Worm (Caenorhabditis elegans): ENCODE data around the gene adr-2.
A peak's percentile ranks its signal among the peaks of the same experiment; 100 is the strongest.

adr-2 gene

ce11 chrIII:7207903-7208497, 24.7 kb downstream of the adr-2 start, which contains the start of gene rpl-6 (continued):
- TF ChIP-seq mep-1 (tag; optimal IDR thresholded peaks at IDR 0.05) (peak; percentile 91), irx-1 (tag; optimal IDR thresholded peaks at IDR 0.05) (peak; percentile 67), isw-1 (GFP tag; IDR thresholded peaks at IDR 0.05) (peak; percentile 90), lsy-2 (tag; optimal IDR thresholded peaks at IDR 0.05) (peak; percentile 99), lin-39 (tag; optimal IDR thresholded peaks at IDR 0.05) (peak; percentile 73), nhr-12 (tag; optimal IDR thresholded peaks at IDR 0.05) (no peak), egl-13 (tag; optimal IDR thresholded peaks at IDR 0.05) (peak; percentile 69), dsc-1 (tag; optimal IDR thresholded peaks at IDR 0.05) (peak; percentile 81), nhr-19 (GFP tag; conservative IDR thresholded peaks at IDR 0.05) (peak; percentile 91), grh-1 (GFP tag; IDR thresholded peaks at IDR 0.05) (peak; percentile 80), alr-1 (tag; optimal IDR thresholded peaks at IDR 0.05; ENCODE audit: borderline replicate concordance) (no peak), hpl-2 (GFP tag; optimal IDR thresholded peaks at IDR 0.05) (peak; percentile 70), elt-3 (tag; optimal IDR thresholded peaks at IDR 0.05) (peak in 5 of 6 experiments; percentile 14 to 98 (median 73)), ceh-63 (GFP tag; optimal IDR thresholded peaks at IDR 0.05) (no peak), vab-15 (tag; optimal IDR thresholded peaks at IDR 0.05) (no peak), egl-27 (tag; optimal IDR thresholded peaks at IDR 0.05) (peak; percentile 63 to 87), nhr-85 (tag) (peak; percentile 95), sox-4 (tag; optimal IDR thresholded peaks at IDR 0.05) (peak; percentile 20), ztf-4 (tag; optimal IDR thresholded peaks at IDR 0.05) (peak; percentile 82), unc-62 (GFP tag; optimal IDR thresholded peaks at IDR 0.05) (no peak), F16B12.6 (tag; optimal IDR thresholded peaks at IDR 0.05) (peak; percentile 46), pqm-1 (tag; optimal IDR thresholded peaks at IDR 0.05) (no peak), C16A3.4 (tag; optimal IDR thresholded peaks at IDR 0.05) (peak; percentile 97), nhr-20 (tag; optimal IDR thresholded peaks at IDR 0.05) (peak; percentile 85), ztf-11 (tag; optimal IDR thresholded peaks at IDR 0.05) (peak in 1 of 2 experiments; percentile 66), lin-14 (GFP tag; optimal IDR thresholded peaks at IDR 0.05) (peak; percentile 90), skn-1 (tag; optimal IDR thresholded peaks at IDR 0.05) (peak; percentile 83), jun-1 (tag; optimal IDR thresholded peaks at IDR 0.05) (peak; percentile 81), zag-1 (tag; optimal IDR thresholded peaks at IDR 0.05) (no peak), efl-3 (GFP tag; optimal IDR thresholded peaks at IDR 0.05) (no peak), rnt-1 (tag; optimal IDR thresholded peaks at IDR 0.05) (peak; percentile 91), snu-23 (GFP tag; optimal IDR thresholded peaks at IDR 0.05) (peak; percentile 92), nhr-237 (tag; optimal IDR thresholded peaks at IDR 0.05) (peak; percentile 62), blmp-1 (tag; optimal IDR thresholded peaks at IDR 0.05) (peak; percentile 80), efl-1 (optimal IDR thresholded peaks at IDR 0.05) (peak; percentile 91 to 94), efl-1 (GFP tag; optimal IDR thresholded peaks at IDR 0.05 in 1 of 2) (peak; percentile 81 to 98), ets-5 (GFP tag; IDR thresholded peaks at IDR 0.05) (no peak), nhr-90 (tag; optimal IDR thresholded peaks at IDR 0.05; ENCODE audit: poor library complexity) (peak; percentile 87), snpc-4 (tag; optimal IDR thresholded peaks at IDR 0.05) (peak; percentile 57), lin-15B (tag; optimal IDR thresholded peaks at IDR 0.05) (peak; percentile 85), tbx-2 (tag; optimal IDR thresholded peaks at IDR 0.05) (peak; percentile 86), pag-3 (tag; optimal IDR thresholded peaks at IDR 0.05; ENCODE audit: borderline replicate concordance, insufficient read depth) (no peak), Y116A8C.19 (tag; optimal IDR thresholded peaks at IDR 0.05; ENCODE audit: borderline replicate concordance) (no peak), hlh-4 (tag; optimal IDR thresholded peaks at IDR 0.05) (no peak), sptf-1 (tag; optimal IDR thresholded peaks at IDR 0.05) (no peak), ceh-90 (tag; optimal IDR thresholded peaks at IDR 0.05) (peak; percentile 33), ceh-8 (GFP tag; optimal IDR thresholded peaks at IDR 0.05) (peak; percentile 12), nhr-11 (tag; optimal IDR thresholded peaks at IDR 0.05) (peak; percentile 88), xbp-1 (tag; optimal IDR thresholded peaks at IDR 0.05) (peak; percentile 91), unc-130 (tag; optimal IDR thresholded peaks at IDR 0.05) (peak; percentile 95), C34B4.2 (tag; optimal IDR thresholded peaks at IDR 0.05) (no peak), unc-98 (GFP tag; IDR thresholded peaks at IDR 0.05) (no peak)
